Fruit fly (Drosophila melanogaster): ENCODE results near the gene CG4928.

DNA sequence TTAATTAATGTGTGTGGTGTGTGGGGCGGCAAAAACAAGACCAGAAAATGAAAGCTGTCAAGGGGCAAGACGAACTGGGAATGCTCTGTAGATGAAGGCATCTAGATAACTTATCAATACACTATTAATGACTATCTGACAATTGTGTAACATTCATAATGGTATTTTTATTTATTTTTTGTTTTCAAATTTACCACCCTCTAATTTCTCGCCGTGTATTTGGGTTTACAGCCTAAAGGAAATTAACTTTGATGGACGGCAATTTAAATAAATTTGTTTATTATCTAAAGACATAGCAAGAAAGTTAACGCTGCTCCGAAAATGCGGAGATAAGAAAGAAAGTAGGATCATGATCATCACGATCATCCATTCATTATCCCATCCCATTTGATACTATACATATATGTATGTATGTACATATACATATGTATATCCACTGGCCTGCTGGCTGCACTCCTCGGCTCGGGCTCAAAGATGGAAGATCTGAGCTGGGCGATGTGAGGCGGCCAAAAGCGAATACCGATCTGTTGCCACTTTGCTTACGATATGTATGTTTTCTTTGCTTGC lies 19.9 kb downstream of the CG4928 start:
- TF ChIP-seq Myc (optimal IDR thresholded peaks at IDR 0.05) (no peak), insv (optimal IDR thresholded peaks at IDR 0.05) (no peak), h (optimal IDR thresholded peaks at IDR 0.05) (no peak)

Data from Kc167 (cell line).